Worm (Caenorhabditis elegans): Measurements from ENCODE around the gene ceh-43.
A peak's percentile ranks its signal among the peaks of the same experiment; 100 is the strongest.

Gene ceh-43

DNA sequence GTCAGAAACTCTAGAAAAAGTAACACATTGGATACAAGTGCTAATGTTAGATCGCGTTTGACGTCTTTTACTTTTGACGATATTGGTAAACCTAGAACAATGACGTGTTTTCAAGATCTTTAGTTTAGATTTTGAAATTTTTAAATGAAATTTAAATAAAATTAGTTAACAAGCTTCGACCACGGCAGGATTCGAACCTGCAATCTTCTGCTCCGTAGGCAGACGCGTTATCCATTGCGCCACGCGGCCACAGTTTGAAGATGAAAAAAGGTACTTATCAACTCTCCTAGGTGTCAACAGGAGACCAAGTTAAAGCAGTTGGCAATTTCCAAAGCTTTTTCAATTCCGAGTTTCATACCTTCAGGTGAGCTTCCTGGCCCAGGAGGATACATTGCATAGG, 386 bp downstream of the ceh-43 start:
- TF ChIP-seq pha-4 (tag; optimal IDR thresholded peaks at IDR 0.05): no peak
- TF ChIP-seq nhr-77 (tag; optimal IDR thresholded peaks at IDR 0.05): no peak
- no peak for TF ChIP-seq ama-1 (optimal IDR thresholded peaks at IDR 0.05)
- TF ChIP-seq jun-1 (tag; optimal IDR thresholded peaks at IDR 0.05): no peak
- no peak for TF ChIP-seq egl-5 (tag; optimal IDR thresholded peaks at IDR 0.05)
- no peak for TF ChIP-seq nhr-43 (tag; optimal IDR thresholded peaks at IDR 0.05; ENCODE audit: poor library complexity, severe bottlenecking)
- no peak for TF ChIP-seq snpc-4 (tag; optimal IDR thresholded peaks at IDR 0.05)
- no peak for TF ChIP-seq nhr-76 (tag; optimal IDR thresholded peaks at IDR 0.05)
- TF ChIP-seq nfya-1 (tag; optimal IDR thresholded peaks at IDR 0.05; ENCODE audit: insufficient read depth): peak; percentile 41

DNA sequence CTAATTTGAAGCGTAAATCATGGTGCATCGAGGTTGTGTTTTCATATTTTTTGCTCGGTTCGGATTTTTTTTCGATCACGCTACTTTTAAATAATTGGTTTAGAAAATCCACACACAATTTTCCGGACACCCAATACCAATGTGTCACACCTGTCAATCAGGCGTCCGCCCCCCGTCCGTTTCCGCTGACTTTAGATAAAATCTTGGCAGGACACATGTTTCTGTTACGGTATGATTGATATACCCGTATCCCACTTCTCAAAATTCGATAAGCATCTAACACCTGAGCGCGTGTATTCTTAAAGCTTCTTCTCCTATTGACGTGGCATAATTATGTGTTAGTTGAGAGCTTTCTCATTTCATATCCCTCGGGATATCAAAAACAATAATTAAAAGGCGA, 1.7 kb downstream of the ceh-43 start:
- no peak for TF ChIP-seq nhr-11 (tag; optimal IDR thresholded peaks at IDR 0.05)
- TF ChIP-seq R02D3.7 (tag; optimal IDR thresholded peaks at IDR 0.05): no peak
- TF ChIP-seq egl-5 (tag; optimal IDR thresholded peaks at IDR 0.05): no peak
- TF ChIP-seq daf-12 (tag; optimal IDR thresholded peaks at IDR 0.05): no peak
- TF ChIP-seq nhr-237 (tag; optimal IDR thresholded peaks at IDR 0.05): no peak
- TF ChIP-seq lin-39 (tag; optimal IDR thresholded peaks at IDR 0.05): no peak
- no peak for TF ChIP-seq ztf-4 (tag; optimal IDR thresholded peaks at IDR 0.05)

DNA sequence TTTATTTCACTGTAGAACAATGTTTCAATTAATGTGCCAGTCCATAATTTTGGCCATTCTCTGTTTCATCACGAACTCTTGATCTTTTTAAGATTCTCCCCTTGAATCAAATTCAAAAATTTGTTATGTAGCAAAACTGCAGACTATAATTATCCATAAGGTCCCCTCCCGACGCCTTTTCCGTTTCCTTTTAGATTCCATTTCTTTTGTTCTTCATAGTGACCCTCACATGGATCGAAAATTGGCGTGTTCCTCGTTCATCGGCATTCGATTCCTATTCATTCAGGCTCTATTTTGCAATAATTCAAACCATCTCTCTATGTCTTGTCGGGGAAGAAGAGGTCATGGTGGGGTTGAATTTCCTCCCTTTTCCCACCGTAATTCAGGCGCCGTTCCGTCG, 5.3 kb downstream of the ceh-43 start:
- TF ChIP-seq fkh-2 (tag; optimal IDR thresholded peaks at IDR 0.05): no peak
- TF ChIP-seq nhr-77 (tag; optimal IDR thresholded peaks at IDR 0.05): no peak
- no peak for TF ChIP-seq aly-2 (tag; optimal IDR thresholded peaks at IDR 0.05)
- no peak for TF ChIP-seq unc-39 (tag; optimal IDR thresholded peaks at IDR 0.05)
- no peak for TF ChIP-seq ztf-11 (tag; optimal IDR thresholded peaks at IDR 0.05)
- no peak for TF ChIP-seq daf-12 (tag; optimal IDR thresholded peaks at IDR 0.05)
- TF ChIP-seq ceh-82 (tag; optimal IDR thresholded peaks at IDR 0.05): no peak
- no peak for TF ChIP-seq mml-1 (tag; optimal IDR thresholded peaks at IDR 0.05)
- TF ChIP-seq nhr-43 (tag; optimal IDR thresholded peaks at IDR 0.05; ENCODE audit: poor library complexity, severe bottlenecking): no peak
- TF ChIP-seq ceh-9 (tag; optimal IDR thresholded peaks at IDR 0.05): no peak
- TF ChIP-seq ama-1 (optimal IDR thresholded peaks at IDR 0.05): no peak

DNA sequence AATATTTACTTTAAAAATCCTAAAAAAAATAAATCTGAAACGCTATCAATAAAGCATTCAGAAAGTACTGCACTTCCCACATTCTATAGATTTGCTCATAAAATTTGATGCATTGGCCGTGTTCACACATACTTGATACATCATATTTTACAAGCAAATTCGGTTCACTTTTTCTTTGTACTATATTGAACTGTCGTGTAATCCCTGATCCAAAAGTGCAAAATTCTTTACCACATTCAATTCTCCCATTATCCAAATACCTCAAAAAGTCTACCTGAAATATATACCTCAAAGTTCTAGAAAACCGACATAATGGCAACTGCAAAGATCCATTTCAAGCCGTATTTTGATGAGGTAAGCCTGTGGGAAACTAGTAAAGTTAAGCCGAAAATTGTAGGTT, 8.0 kb downstream of the ceh-43 start, which contains the start of gene nex-3:
TSS of gene nex-3 (plus strand) at position 301 of the 400 bp plus-strand sequence.
- TF ChIP-seq elt-2 (tag; optimal IDR thresholded peaks at IDR 0.05) (no peak), pha-4 (tag; optimal IDR thresholded peaks at IDR 0.05) (no peak), snpc-4 (tag; optimal IDR thresholded peaks at IDR 0.05) (no peak), nhr-43 (tag; optimal IDR thresholded peaks at IDR 0.05; ENCODE audit: poor library complexity, severe bottlenecking) (no peak), nhr-25 (tag; optimal IDR thresholded peaks at IDR 0.05) (no peak), skn-1 (tag; optimal IDR thresholded peaks at IDR 0.05) (no peak), nhr-67 (tag; optimal IDR thresholded peaks at IDR 0.05) (no peak), ceh-82 (tag; optimal IDR thresholded peaks at IDR 0.05) (no peak), lsy-12 (tag; optimal IDR thresholded peaks at IDR 0.05) (no peak), egl-27 (tag; optimal IDR thresholded peaks at IDR 0.05) (no peak), zag-1 (tag; optimal IDR thresholded peaks at IDR 0.05) (no peak), nhr-23 (tag; optimal IDR thresholded peaks at IDR 0.05) (no peak)

DNA sequence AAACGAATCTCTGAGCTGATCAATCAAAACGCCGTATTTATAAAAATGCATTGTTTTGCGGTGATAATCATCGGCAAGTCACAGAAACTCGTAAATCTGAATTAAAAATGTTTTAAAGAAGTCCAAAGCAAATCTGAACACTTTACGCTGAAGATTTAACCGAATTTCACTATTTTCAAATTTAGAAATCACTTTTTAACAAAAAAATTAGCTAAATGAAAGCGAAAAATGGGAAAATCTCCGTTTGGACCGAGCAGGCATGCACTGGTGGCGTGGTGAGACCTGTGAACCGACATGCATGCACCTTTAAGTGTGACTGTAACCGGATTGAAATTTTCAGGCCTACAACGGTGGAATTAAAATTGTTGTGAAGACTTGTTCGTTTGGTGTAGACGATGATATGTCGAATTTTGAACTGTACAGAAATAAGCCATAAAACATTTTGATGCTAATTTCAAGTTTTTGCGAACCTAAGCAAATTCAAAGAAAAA, 10.2 kb downstream of the ceh-43 start, which contains the start of gene C28A5.2:
TSS of gene C28A5.2 (minus strand) at position 51 of the 491 bp plus-strand sequence.
- TF ChIP-seq nhr-237 (tag; optimal IDR thresholded peaks at IDR 0.05) (no peak), elt-1 (tag; optimal IDR thresholded peaks at IDR 0.05) (no peak), ama-1 (optimal IDR thresholded peaks at IDR 0.05) (no peak), elt-2 (tag; optimal IDR thresholded peaks at IDR 0.05) (no peak), egl-27 (tag; optimal IDR thresholded peaks at IDR 0.05) (no peak), ZK546.5 (tag; optimal IDR thresholded peaks at IDR 0.05) (no peak), sea-2 (GFP tag; optimal IDR thresholded peaks at IDR 0.05) (no peak), ceh-28 (tag; optimal IDR thresholded peaks at IDR 0.05) (no peak), nhr-43 (tag; optimal IDR thresholded peaks at IDR 0.05; ENCODE audit: poor library complexity, severe bottlenecking) (no peak), fkh-2 (tag; optimal IDR thresholded peaks at IDR 0.05) (no peak), ceh-82 (tag; optimal IDR thresholded peaks at IDR 0.05) (no peak), pqm-1 (tag; optimal IDR thresholded peaks at IDR 0.05) (no peak), skn-1 (tag; optimal IDR thresholded peaks at IDR 0.05) (no peak), tbx-2 (tag; optimal IDR thresholded peaks at IDR 0.05) (no peak)

All from whole organism, L3 larva.